Worm (Caenorhabditis elegans) whole organism, L3 larva: ENCODE measurements around the gene srsx-36.

Source experiments
- lsy-12 ChIP-seq: sonication (generic microtip); optimal IDR thresholded peaks from 2 replicates; lab custom pipeline; 2016; ENCODE audit warnings: mild to moderate bottlenecking, missing genetic modification characterization, missing compliant biosample characterization
- nhr-77 ChIP-seq: fragments of 150-350 bp; optimal IDR thresholded peaks from 2 replicates; lab custom pipeline; 2014; ENCODE audit warnings: missing biosample characterization, missing genetic modification characterization

- no peak for TF ChIP-seq lsy-12
- no peak for TF ChIP-seq nhr-77 (tag; lab: Kevin White, UChicago)
Measured at ce11 chrV:15773941-15774340, 35.5 kb downstream of the srsx-36 start.
